Worm (Caenorhabditis elegans) whole organism, young adult: ENCODE measurements around the gene F45D3.2.

ENCODE experiments used
- B0035.1 ChIP-seq: sonication (generic microtip); optimal IDR thresholded peaks from 2 replicates; lab custom pipeline; 2016; ENCODE audit warnings: missing genetic modification characterization, mild to moderate bottlenecking, missing compliant biosample characterization, missing genotype, missing genetic modification reagents
- C06A6.2 ChIP-seq: fragments of 200-800 bp; sonication (Bioruptor generic); conservative IDR thresholded peaks from 2 replicates; pipeline ENCODE4 v1.3.6; 2022; ENCODE audit warnings: missing genetic modification characterization, missing compliant biosample characterization
- D2030.7 ChIP-seq: fragments of 200-800 bp; sonication (Bioruptor generic); IDR thresholded peaks from 2 replicates; pipeline ENCODE4 v1.3.6; 2022; ENCODE audit warnings: missing genetic modification reagents, missing genetic modification characterization, missing compliant biosample characterization
- F55B11.4 ChIP-seq: sonication (generic microtip); optimal IDR thresholded peaks from 2 replicates; lab custom pipeline; 2016; ENCODE audit warnings: missing compliant biosample characterization, missing genetic modification characterization, borderline replicate concordance; ENCODE audit not compliant: insufficient read depth
- K12H6.12 ChIP-seq: fragments of 200-800 bp; sonication (Bioruptor generic); optimal IDR thresholded peaks from 2 replicates; lab custom pipeline; 2018; ENCODE audit warnings: mild to moderate bottlenecking, missing genetic modification characterization, missing compliant biosample characterization
- T07F8.4 ChIP-seq: sonication (generic microtip); optimal IDR thresholded peaks from 2 replicates; lab custom pipeline; 2016; ENCODE audit warnings: mild to moderate bottlenecking, missing genetic modification characterization, moderate library complexity, missing compliant biosample characterization
- T26A5.8 ChIP-seq: sonication (generic microtip); optimal IDR thresholded peaks from 2 replicates; lab custom pipeline; 2016; ENCODE audit warnings: missing genetic modification characterization, missing compliant biosample characterization
- Y53G8AR.9 ChIP-seq: fragments of 200-800 bp; sonication (Bioruptor generic); conservative IDR thresholded peaks from 2 replicates; pipeline ENCODE4 v1.3.6; 2022; ENCODE audit warnings: missing genetic modification reagents, missing genetic modification characterization, missing compliant biosample characterization
- Y67H2A.10 ChIP-seq: fragments of 200-800 bp; sonication (Bioruptor generic); conservative IDR thresholded peaks from 2 replicates; pipeline ENCODE4 v1.3.6; 2022; ENCODE audit warnings: missing genetic modification reagents, missing genetic modification characterization, missing compliant biosample characterization
- Y95B8A.8 ChIP-seq: fragments of 200-800 bp; sonication (Bioruptor generic); IDR thresholded peaks from 2 replicates; pipeline ENCODE4 v1.3.6; 2022; ENCODE audit warnings: missing genetic modification reagents, missing genetic modification characterization, missing compliant biosample characterization
- akir-1 ChIP-seq: fragments of 200-800 bp; sonication (Bioruptor generic); optimal IDR thresholded peaks from 2 replicates; lab custom pipeline; 2018; ENCODE audit warnings: mild to moderate bottlenecking, missing genetic modification characterization, moderate library complexity, missing compliant biosample characterization
- aptf-2 ChIP-seq: fragments of 200-800 bp; sonication (Bioruptor generic); conservative IDR thresholded peaks from 2 replicates; pipeline ENCODE4 v1.3.6; 2022; ENCODE audit warnings: missing genetic modification reagents, missing genetic modification characterization, missing compliant biosample characterization
- bed-1 ChIP-seq: fragments of 200-800 bp; sonication (Bioruptor generic); IDR thresholded peaks from 2 replicates; pipeline ENCODE4 v1.3.6; 2022; ENCODE audit warnings: missing genetic modification reagents, missing genetic modification characterization, missing compliant biosample characterization
- cebp-1 ChIP-seq, 2 experiments: fragments of 200-800 bp in 1 of 2; sonication (Bioruptor generic) in 1 of 2; sonication (generic microtip) in 1 of 2; IDR thresholded peaks in 1 of 2; optimal IDR thresholded peaks in 1 of 2; 2 replicates each; pipeline versions ENCODE4 v1.3.6 to Lab custom; 2017 to 2022; ENCODE audit warnings: missing compliant biosample characterization in 2 of 2, missing genetic modification characterization in 2 of 2, mild to moderate bottlenecking in 1 of 2, missing genetic modification reagents in 1 of 2, moderate library complexity in 1 of 2
- ceh-40 ChIP-seq: fragments of 200-800 bp; sonication (Bioruptor generic); IDR thresholded peaks from 2 replicates; pipeline ENCODE4 v1.3.6; 2022; ENCODE audit warnings: missing genetic modification characterization, missing compliant biosample characterization
- chd-7 ChIP-seq: sonication (generic microtip); optimal IDR thresholded peaks from 2 replicates; lab custom pipeline; 2016; ENCODE audit warnings: mild to moderate bottlenecking, missing genetic modification characterization, moderate library complexity, missing compliant biosample characterization
- egl-44 ChIP-seq: fragments of 200-800 bp; sonication (Bioruptor generic); IDR thresholded peaks from 2 replicates; pipeline ENCODE4 v1.3.6; 2022; ENCODE audit warnings: missing genetic modification reagents, missing genetic modification characterization, missing compliant biosample characterization
- ekl-4 ChIP-seq: fragments of 200-800 bp; sonication (Bioruptor generic); IDR thresholded peaks from 2 replicates; pipeline ENCODE4 v1.3.6; 2022; ENCODE audit warnings: missing genetic modification reagents, missing genetic modification characterization, missing compliant biosample characterization
- fkh-3 ChIP-seq: sonication (generic microtip); optimal IDR thresholded peaks from 2 replicates; lab custom pipeline; 2016; ENCODE audit warnings: mild to moderate bottlenecking, missing genetic modification characterization, missing compliant biosample characterization
- hlh-12 ChIP-seq: sonication (generic microtip); optimal IDR thresholded peaks from 2 replicates; lab custom pipeline; 2016; ENCODE audit warnings: missing genetic modification characterization, missing compliant biosample characterization
- hmg-20 ChIP-seq: fragments of 200-800 bp; sonication (Bioruptor generic); IDR thresholded peaks from 2 replicates; pipeline ENCODE4 v1.3.6; 2022; ENCODE audit warnings: missing genetic modification reagents, missing genetic modification characterization, missing compliant biosample characterization
- lin-26 ChIP-seq: fragments of 200-800 bp; sonication (Bioruptor generic); IDR thresholded peaks from 2 replicates; pipeline ENCODE4 v1.3.6; 2022; ENCODE audit warnings: missing genetic modification reagents, missing genetic modification characterization, missing compliant biosample characterization
- lin-40 ChIP-seq: sonication (generic microtip); optimal IDR thresholded peaks from 2 replicates; lab custom pipeline; 2016; ENCODE audit warnings: missing genetic modification characterization, mild to moderate bottlenecking, missing compliant biosample characterization, missing genotype, missing genetic modification reagents
- lir-1 ChIP-seq: fragments of 200-800 bp; sonication (Bioruptor generic); conservative IDR thresholded peaks from 2 replicates; pipeline ENCODE4 v1.3.6; 2022; ENCODE audit warnings: missing genetic modification reagents, missing genetic modification characterization, missing compliant biosample characterization
- lsl-1 ChIP-seq: fragments of 200-800 bp; sonication (Bioruptor generic); optimal IDR thresholded peaks from 2 replicates; lab custom pipeline; 2018; ENCODE audit warnings: mild to moderate bottlenecking, missing genetic modification characterization, moderate library complexity, missing compliant biosample characterization
- madf-10 ChIP-seq: sonication (generic microtip); optimal IDR thresholded peaks from 2 replicates; lab custom pipeline; 2016; ENCODE audit warnings: mild to moderate bottlenecking, missing genetic modification characterization, missing compliant biosample characterization
- madf-6 ChIP-seq: fragments of 200-800 bp; sonication (Bioruptor generic); IDR thresholded peaks from 2 replicates; pipeline ENCODE4 v1.3.6; 2022; ENCODE audit warnings: missing genetic modification reagents, missing genetic modification characterization, missing compliant biosample characterization
- mcd-1 ChIP-seq: fragments of 200-800 bp; sonication (Bioruptor generic); IDR thresholded peaks from 2 replicates; pipeline ENCODE4 v1.3.6; 2022; ENCODE audit warnings: missing genetic modification reagents, missing genetic modification characterization, missing compliant biosample characterization
- mxl-1 ChIP-seq: sonication (generic microtip); optimal IDR thresholded peaks from 2 replicates; lab custom pipeline; 2016; ENCODE audit warnings: missing genetic modification characterization, missing compliant biosample characterization
- nfya-2 ChIP-seq: fragments of 200-800 bp; sonication (Bioruptor generic); IDR thresholded peaks from 2 replicates; pipeline ENCODE4 v1.3.6; 2022; ENCODE audit warnings: missing genetic modification reagents, missing genetic modification characterization, missing compliant biosample characterization
- rcor-1 ChIP-seq: fragments of 200-800 bp; sonication (Bioruptor generic); IDR thresholded peaks from 2 replicates; pipeline ENCODE4 v1.3.6; 2022; ENCODE audit warnings: missing genetic modification reagents, missing genetic modification characterization, missing compliant biosample characterization
- rpc-1 ChIP-seq, 2 experiments: fragments of 150-350 bp in 1 of 2; sonication (generic microtip) in 1 of 2; optimal IDR thresholded peaks; 2 replicates each; lab custom pipeline; 2014 to 2018; ENCODE audit warnings: missing biosample characterization in 1 of 2, missing genetic modification characterization in 1 of 2, missing genetic modification reagents in 1 of 2, missing genotype in 1 of 2
- snpc-1.1 ChIP-seq: sonication (generic microtip); optimal IDR thresholded peaks from 2 replicates; lab custom pipeline; 2017; ENCODE audit warnings: missing genetic modification characterization, mild to moderate bottlenecking, missing compliant biosample characterization, antibody characterized with exemption, moderate library complexity, missing genotype, missing genetic modification reagents; ENCODE audit not compliant: insufficient read depth
- snpc-3.4 ChIP-seq: sonication (generic microtip); optimal IDR thresholded peaks from 2 replicates; lab custom pipeline; 2017; ENCODE audit warnings: missing genetic modification characterization, mild to moderate bottlenecking, missing compliant biosample characterization, antibody characterized with exemption, moderate library complexity, missing genotype, missing genetic modification reagents
- tbx-9 ChIP-seq: sonication (generic microtip); optimal IDR thresholded peaks from 2 replicates; lab custom pipeline; 2016; ENCODE audit warnings: borderline replicate concordance, missing genetic modification characterization, inconsistent platforms, missing compliant biosample characterization

F45D3.2 gene

DNA sequence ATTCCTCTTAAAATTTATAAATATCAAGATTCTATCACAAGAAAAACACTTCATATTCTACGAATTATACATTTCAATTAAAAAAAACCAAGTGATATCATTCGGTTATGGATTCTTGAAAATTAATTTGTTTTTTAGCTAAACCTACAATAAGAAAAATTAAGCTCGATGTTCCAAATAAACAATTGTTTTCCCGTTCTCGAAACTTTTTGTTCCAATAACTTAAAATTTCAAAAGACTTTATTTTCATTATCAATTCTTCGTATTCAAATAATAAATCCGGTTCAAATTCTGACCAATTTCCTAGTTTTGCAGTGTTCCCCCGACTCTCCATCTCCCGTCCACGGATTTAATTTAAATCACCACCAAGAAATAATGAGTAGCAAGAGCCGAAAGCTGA, 38.5 kb downstream of the F45D3.2 start, which contains the start of gene E02A10.3:
E02A10.3 (plus strand) TSS at position 301 of the 400 bp plus-strand sequence.
- no peak for TF ChIP-seq hmg-20 (GFP tag; lab: Robert Waterston, UW)
- no peak for TF ChIP-seq Y95B8A.8 (GFP tag; lab: Robert Waterston, UW)
- no peak for TF ChIP-seq hlh-12 (tag; lab: Kevin White, UChicago)
- TF ChIP-seq B0035.1 (tag; lab: Kevin White, UChicago) = no peak
- TF ChIP-seq lin-26 = no peak
- no peak for TF ChIP-seq lir-1 (GFP tag; lab: Robert Waterston, UW)
- no peak for TF ChIP-seq rpc-1 (optimal IDR thresholded peaks at IDR 0.05; lab: Kevin White, UChicago)
- TF ChIP-seq rpc-1 (tag; optimal IDR thresholded peaks at IDR 0.05; lab: Kevin White, UChicago) = no peak
- TF ChIP-seq madf-6 (GFP tag; lab: Robert Waterston, UW) = no peak
- TF ChIP-seq akir-1 (GFP tag; lab: Kevin White, UChicago) = no peak
- no peak for TF ChIP-seq T26A5.8 (tag; lab: Kevin White, UChicago)
- TF ChIP-seq Y67H2A.10 (GFP tag; lab: Robert Waterston, UW) = no peak

DNA sequence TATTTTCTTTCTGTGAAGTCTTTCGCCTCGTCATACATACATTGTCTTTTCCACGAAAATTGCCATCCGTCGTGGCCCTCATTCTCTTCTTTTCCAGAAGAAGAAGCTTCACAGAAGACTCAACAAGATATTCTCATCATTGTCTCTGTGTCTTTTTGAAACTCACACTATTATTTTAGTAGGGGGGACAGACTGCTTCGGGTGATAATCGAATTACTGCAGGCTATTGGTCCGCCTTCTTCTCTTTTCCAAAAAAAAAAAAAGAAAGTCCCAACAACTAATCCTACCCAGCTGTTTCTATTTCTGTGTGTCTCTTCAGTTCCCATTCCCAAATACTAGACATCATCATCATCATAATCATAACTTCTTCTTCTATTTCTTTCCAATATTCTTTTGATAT, 42.6 kb downstream of the F45D3.2 start:
- TF ChIP-seq nfya-2 (GFP tag; lab: Robert Waterston, UW) = no peak
- no peak for TF ChIP-seq hlh-12 (tag; lab: Kevin White, UChicago)
- TF ChIP-seq C06A6.2 (GFP tag; lab: Robert Waterston, UW) = no peak
- TF ChIP-seq chd-7 (tag; lab: Kevin White, UChicago) = no peak
- TF ChIP-seq tbx-9 (tag; lab: Kevin White, UChicago) = no peak
- TF ChIP-seq K12H6.12 (tag; lab: Kevin White, UChicago) = no peak
- TF ChIP-seq cebp-1 (GFP tag; IDR thresholded peaks at IDR 0.05; lab: Robert Waterston, UW) = no peak
- no peak for TF ChIP-seq cebp-1 (tag; optimal IDR thresholded peaks at IDR 0.05; lab: Kevin White, UChicago)
- no peak for TF ChIP-seq fkh-3
- TF ChIP-seq bed-1 (GFP tag; lab: Robert Waterston, UW) = no peak
- no peak for TF ChIP-seq snpc-1.1
- TF ChIP-seq Y53G8AR.9 = no peak
- TF ChIP-seq rcor-1 (GFP tag; lab: Robert Waterston, UW) = no peak

DNA sequence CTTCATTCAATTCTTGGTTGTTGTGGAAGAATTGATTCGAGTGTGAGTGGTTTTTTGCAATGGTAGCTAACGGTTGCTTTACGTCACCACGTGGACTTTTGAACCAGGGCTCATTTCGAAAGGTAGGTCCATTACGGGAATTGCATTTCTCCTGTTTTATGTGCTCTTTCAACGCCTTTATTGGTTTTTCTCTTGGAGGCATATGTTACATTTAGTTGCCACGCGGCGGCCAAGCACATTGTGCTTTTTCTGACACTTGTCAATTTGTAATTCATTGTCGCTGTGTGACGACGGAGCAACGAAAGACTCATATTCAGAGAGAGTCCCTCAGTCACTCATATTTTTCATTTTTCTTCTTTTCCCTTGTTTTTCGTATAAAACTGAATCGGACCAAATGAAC, 43.9 kb downstream of the F45D3.2 start:
- TF ChIP-seq ceh-40 (no peak), lsl-1 (GFP tag; lab: Kevin White, UChicago) (no peak), aptf-2 (no peak), lir-1 (GFP tag; lab: Robert Waterston, UW) (no peak), hlh-12 (tag; lab: Kevin White, UChicago) (no peak), mcd-1 (no peak), mxl-1 (tag; lab: Kevin White, UChicago) (no peak), T07F8.4 (tag; lab: Kevin White, UChicago) (no peak), F55B11.4 (tag; lab: Kevin White, UChicago) (no peak), D2030.7 (no peak), lin-40 (tag; lab: Kevin White, UChicago) (no peak), chd-7 (tag; lab: Kevin White, UChicago) (no peak), cebp-1 (GFP tag; IDR thresholded peaks at IDR 0.05; lab: Robert Waterston, UW) (no peak), cebp-1 (tag; optimal IDR thresholded peaks at IDR 0.05; lab: Kevin White, UChicago) (no peak), ekl-4 (GFP tag; lab: Robert Waterston, UW) (no peak), egl-44 (no peak), snpc-3.4 (tag; lab: Kevin White, UChicago) (no peak), madf-10 (tag; lab: Kevin White, UChicago) (no peak), K12H6.12 (tag; lab: Kevin White, UChicago) (no peak), Y67H2A.10 (GFP tag; lab: Robert Waterston, UW) (no peak)
